Worm (Caenorhabditis elegans): ENCODE measurements around the gene fbxa-100.

fbxa-100 gene

ce11 chrV:16047052-16047451 lies 14.8 kb downstream of the fbxa-100 start:
- TF ChIP-seq let-526 (GFP tag; IDR thresholded peaks at IDR 0.05) (no peak), egrh-3 (GFP tag; IDR thresholded peaks at IDR 0.05) (peak; percentile 77; the same call in 1 of the 2 replicates), ztf-26 (tag; optimal IDR thresholded peaks at IDR 0.05) (no peak), unc-130 (GFP tag; optimal IDR thresholded peaks at IDR 0.05) (no peak), tlf-1 (GFP tag; optimal IDR thresholded peaks at IDR 0.05) (no peak)

- no peak for TF ChIP-seq nhr-179 (tag; optimal IDR thresholded peaks at IDR 0.05)
- no peak for TF ChIP-seq rpc-1 (optimal IDR thresholded peaks at IDR 0.05)
- TF ChIP-seq rpc-1 (tag; optimal IDR thresholded peaks at IDR 0.05), result no peak
- TF ChIP-seq lin-54 (GFP tag; optimal IDR thresholded peaks at IDR 0.05), result no peak
- no peak for TF ChIP-seq lin-26 (GFP tag; IDR thresholded peaks at IDR 0.05)
- TF ChIP-seq F39B2.1 (GFP tag; IDR thresholded peaks at IDR 0.05), result no peak
- TF ChIP-seq F23B12.7 (tag; optimal IDR thresholded peaks at IDR 0.05; ENCODE audit: insufficient read depth), result no peak
- no peak for TF ChIP-seq rec-8 (tag; optimal IDR thresholded peaks at IDR 0.05)
- TF ChIP-seq pbrm-1 (GFP tag; IDR thresholded peaks at IDR 0.05), result no peak
- no peak for TF ChIP-seq lsl-1 (GFP tag; optimal IDR thresholded peaks at IDR 0.05)
- TF ChIP-seq Y53G8AR.9 (GFP tag; conservative IDR thresholded peaks at IDR 0.05), result no peak
- TF ChIP-seq snpc-1.3 (tag; optimal IDR thresholded peaks at IDR 0.05; ENCODE audit: insufficient read depth), result no peak
- TF ChIP-seq atf-7 (tag; optimal IDR thresholded peaks at IDR 0.05), result no peak
- TF ChIP-seq ceh-27 (GFP tag; optimal IDR thresholded peaks at IDR 0.05), result no peak
- no peak for TF ChIP-seq madf-6 (GFP tag; IDR thresholded peaks at IDR 0.05)
- TF ChIP-seq tlf-1 (GFP tag; optimal IDR thresholded peaks at IDR 0.05), result no peak
Observed at ce11 chrV:16046573-16046972, 15.3 kb downstream of the fbxa-100 start, which contains the start of gene ZK285.2. ZK285.2 (plus strand) TSS chrV:16046873.

ce11 chrV:16045837-16046236 lies 16.1 kb downstream of the fbxa-100 start, which contains the start of gene T10C6.15:
T10C6.15 (minus strand) TSS chrV:16045940.
- TF ChIP-seq ztf-28 (GFP tag; IDR thresholded peaks at IDR 0.05) (no peak), ztf-22 (GFP tag; optimal IDR thresholded peaks at IDR 0.05) (peak; percentile 71), tbp1 (GFP tag; optimal IDR thresholded peaks at IDR 0.05) (peak; percentile 48), nhr-179 (tag; optimal IDR thresholded peaks at IDR 0.05) (no peak), nhr-80 (tag; optimal IDR thresholded peaks at IDR 0.05) (peak; percentile 83), snpc-4 (GFP tag; optimal IDR thresholded peaks at IDR 0.05) (no peak), snpc-4 (tag; optimal IDR thresholded peaks at IDR 0.05) (peak in 1 of 4 experiments; percentile 9), egl-44 (GFP tag; IDR thresholded peaks at IDR 0.05) (0 out of 2 replicates have a peak, but pooled peaks have one; percentile 51), F22D6.2 (tag; optimal IDR thresholded peaks at IDR 0.05) (no peak), F10E7.11 (tag; optimal IDR thresholded peaks at IDR 0.05) (no peak), ztf-3 (GFP tag; optimal IDR thresholded peaks at IDR 0.05) (no peak), madf-10 (tag; optimal IDR thresholded peaks at IDR 0.05) (peak; percentile 18), F57C9.4 (tag; optimal IDR thresholded peaks at IDR 0.05) (no peak), F37B4.10 (GFP tag; IDR thresholded peaks at IDR 0.05) (no peak), ccch-3 (GFP tag; optimal IDR thresholded peaks at IDR 0.05) (no peak), let-607 (tag; optimal IDR thresholded peaks at IDR 0.05) (peak in 1 of 2 experiments; percentile 38), efl-1 (GFP tag; optimal IDR thresholded peaks at IDR 0.05) (no peak), unc-130 (GFP tag; optimal IDR thresholded peaks at IDR 0.05) (no peak), pha-4 (tag; optimal IDR thresholded peaks at IDR 0.05) (peak; percentile 70), atf-7 (tag; optimal IDR thresholded peaks at IDR 0.05) (peak; percentile 66), B0336.3 (GFP tag; IDR thresholded peaks at IDR 0.05) (0 out of 2 replicates have a peak, but pooled peaks have one; percentile 56), lin-35 (GFP tag; optimal IDR thresholded peaks at IDR 0.05) (no peak), mes-4 (tag; optimal IDR thresholded peaks at IDR 0.05) (no peak), snpc-1.1 (tag; optimal IDR thresholded peaks at IDR 0.05; ENCODE audit: insufficient read depth) (no peak), Y95B8A.8 (GFP tag; IDR thresholded peaks at IDR 0.05) (no peak), hmg-1.2 (GFP tag; IDR thresholded peaks at IDR 0.05) (no peak), tbx-9 (tag; optimal IDR thresholded peaks at IDR 0.05; ENCODE audit: borderline replicate concordance) (no peak)

All from whole organism, young adult.